Worm (Caenorhabditis elegans) whole organism, mixed stage, embryonic: ENCODE measurements around the gene unc-71.

Source experiments
- M03D4.4 ChIP-seq: sonication (generic microtip); optimal IDR thresholded peaks from 2 replicates; lab custom pipeline; 2017; ENCODE audit warnings: mild to moderate bottlenecking, missing genetic modification characterization, missing compliant biosample characterization
- bed-3 ChIP-seq: fragments of 200-800 bp; sonication (Bioruptor generic); optimal IDR thresholded peaks from 3 replicates; lab custom pipeline; 2018; ENCODE audit warnings: mild to moderate bottlenecking, missing genetic modification characterization, moderate library complexity, missing compliant biosample characterization
- blmp-1 ChIP-seq: fragments of 150-350 bp; optimal IDR thresholded peaks from 2 replicates; lab custom pipeline; 2014; ENCODE audit warnings: missing biosample characterization, missing genetic modification characterization
- ceh-39 ChIP-seq: fragments of 150-350 bp; optimal IDR thresholded peaks from 2 replicates; lab custom pipeline; 2014; ENCODE audit warnings: missing biosample characterization, missing genetic modification characterization
- ceh-43 ChIP-seq: fragments of 200-800 bp; sonication (Bioruptor generic); optimal IDR thresholded peaks from 2 replicates; lab custom pipeline; 2018; ENCODE audit warnings: mild to moderate bottlenecking, missing genetic modification characterization, moderate library complexity, missing compliant biosample characterization
- ceh-83 ChIP-seq: fragments of 200-800 bp; sonication (Bioruptor generic); optimal IDR thresholded peaks from 2 replicates; lab custom pipeline; 2018; ENCODE audit warnings: mild to moderate bottlenecking, missing genetic modification characterization, missing compliant biosample characterization
- ces-1 ChIP-seq: fragments of 150-350 bp; optimal IDR thresholded peaks from 2 replicates; lab custom pipeline; 2014; ENCODE audit warnings: missing biosample characterization, missing genetic modification reagents, missing genetic modification characterization
- cnd-1 ChIP-seq: fragments of 200-800 bp; sonication (Bioruptor generic); optimal IDR thresholded peaks from 2 replicates; lab custom pipeline; 2018; ENCODE audit warnings: mild to moderate bottlenecking, missing genetic modification characterization, missing compliant biosample characterization
- drap-1 ChIP-seq: fragments of 200-800 bp; sonication (Bioruptor generic); optimal IDR thresholded peaks from 3 replicates; lab custom pipeline; 2018; ENCODE audit warnings: mild to moderate bottlenecking, missing genetic modification characterization, missing compliant biosample characterization
- elt-1 ChIP-seq: sonication (generic microtip); optimal IDR thresholded peaks from 2 replicates; lab custom pipeline; 2017; ENCODE audit warnings: missing genetic modification characterization, mild to moderate bottlenecking, missing compliant biosample characterization, antibody characterized with exemption, moderate library complexity, borderline replicate concordance; ENCODE audit not compliant: insufficient read depth
- elt-3 ChIP-seq: fragments of 150-350 bp; optimal IDR thresholded peaks from 2 replicates; lab custom pipeline; 2014; ENCODE audit warnings: missing biosample characterization, missing genetic modification characterization
- flh-1 ChIP-seq: fragments of 200-800 bp; sonication (Bioruptor generic); optimal IDR thresholded peaks from 2 replicates; lab custom pipeline; 2018; ENCODE audit warnings: mild to moderate bottlenecking, missing genetic modification characterization, moderate library complexity, missing compliant biosample characterization
- ham-2 ChIP-seq: fragments of 200-800 bp; sonication (Bioruptor generic); optimal IDR thresholded peaks from 2 replicates; lab custom pipeline; 2018; ENCODE audit warnings: mild to moderate bottlenecking, missing genetic modification characterization, missing compliant biosample characterization
- hlh-1 ChIP-seq: fragments of 150-350 bp; optimal IDR thresholded peaks from 2 replicates; lab custom pipeline; 2014; ENCODE audit warnings: missing biosample characterization, missing genetic modification reagents, missing genetic modification characterization
- lin-13 ChIP-seq: fragments of 150-350 bp; optimal IDR thresholded peaks from 2 replicates; lab custom pipeline; 2014; ENCODE audit warnings: missing biosample characterization, missing genetic modification characterization
- lin-32 ChIP-seq: fragments of 200-800 bp; sonication (Bioruptor generic); optimal IDR thresholded peaks from 2 replicates; lab custom pipeline; 2018; ENCODE audit warnings: mild to moderate bottlenecking, missing genetic modification characterization, missing compliant biosample characterization
- lsy-2 ChIP-seq: fragments of 150-350 bp; optimal IDR thresholded peaks from 2 replicates; lab custom pipeline; 2014; ENCODE audit warnings: missing biosample characterization, missing genetic modification characterization
- mab-5 ChIP-seq: fragments of 150-350 bp; optimal IDR thresholded peaks from 2 replicates; lab custom pipeline; 2014; ENCODE audit warnings: missing biosample characterization, missing genetic modification characterization
- mep-1 ChIP-seq: fragments of 150-350 bp; optimal IDR thresholded peaks from 2 replicates; lab custom pipeline; 2017; ENCODE audit warnings: missing biosample characterization, missing genetic modification reagents, missing genetic modification characterization, inconsistent platforms
- nhr-12 ChIP-seq: fragments of 150-350 bp; optimal IDR thresholded peaks from 2 replicates; lab custom pipeline; 2014; ENCODE audit warnings: missing biosample characterization, missing genetic modification characterization
- nhr-237 ChIP-seq: fragments of 150-350 bp; optimal IDR thresholded peaks from 2 replicates; lab custom pipeline; 2014; ENCODE audit warnings: missing biosample characterization, missing genetic modification characterization
- nhr-28 ChIP-seq: fragments of 150-350 bp; optimal IDR thresholded peaks from 2 replicates; lab custom pipeline; 2014; ENCODE audit warnings: missing biosample characterization, missing genetic modification characterization
- pha-4 ChIP-seq: fragments of 150-350 bp; optimal IDR thresholded peaks from 2 replicates; lab custom pipeline; 2018; ENCODE audit warnings: missing biosample characterization, missing genetic modification reagents, missing genetic modification characterization
- sem-2 ChIP-seq: fragments of 200-800 bp; sonication (Bioruptor generic); optimal IDR thresholded peaks from 2 replicates; lab custom pipeline; 2018; ENCODE audit warnings: mild to moderate bottlenecking, missing genetic modification characterization, missing compliant biosample characterization
- snpc-4 ChIP-seq: fragments of 150-350 bp; optimal IDR thresholded peaks from 2 replicates; lab custom pipeline; 2014; ENCODE audit warnings: missing biosample characterization, missing genetic modification characterization
- sptf-1 ChIP-seq: sonication (generic microtip); optimal IDR thresholded peaks from 2 replicates; lab custom pipeline; 2017; ENCODE audit warnings: mild to moderate bottlenecking, missing genetic modification characterization, moderate library complexity, missing compliant biosample characterization
- tbx-8 ChIP-seq: fragments of 200-800 bp; sonication (Bioruptor generic); optimal IDR thresholded peaks from 2 replicates; lab custom pipeline; 2018; ENCODE audit warnings: mild to moderate bottlenecking, missing genetic modification characterization, moderate library complexity, missing compliant biosample characterization
- unc-120 ChIP-seq: sonication (generic microtip); optimal IDR thresholded peaks from 2 replicates; lab custom pipeline; 2017; ENCODE audit warnings: missing genetic modification characterization, missing compliant biosample characterization; ENCODE audit not compliant: poor library complexity, severe bottlenecking
- unc-39 ChIP-seq: fragments of 150-350 bp; optimal IDR thresholded peaks from 2 replicates; lab custom pipeline; 2014; ENCODE audit warnings: missing biosample characterization, missing genetic modification characterization
- zip-8 ChIP-seq: fragments of 150-350 bp; optimal IDR thresholded peaks from 2 replicates; lab custom pipeline; 2014; ENCODE audit warnings: missing biosample characterization, missing genetic modification characterization
- ztf-11 ChIP-seq: fragments of 150-350 bp; optimal IDR thresholded peaks from 2 replicates; lab custom pipeline; 2014; ENCODE audit warnings: missing biosample characterization, missing genetic modification characterization

unc-71 gene

DNA sequence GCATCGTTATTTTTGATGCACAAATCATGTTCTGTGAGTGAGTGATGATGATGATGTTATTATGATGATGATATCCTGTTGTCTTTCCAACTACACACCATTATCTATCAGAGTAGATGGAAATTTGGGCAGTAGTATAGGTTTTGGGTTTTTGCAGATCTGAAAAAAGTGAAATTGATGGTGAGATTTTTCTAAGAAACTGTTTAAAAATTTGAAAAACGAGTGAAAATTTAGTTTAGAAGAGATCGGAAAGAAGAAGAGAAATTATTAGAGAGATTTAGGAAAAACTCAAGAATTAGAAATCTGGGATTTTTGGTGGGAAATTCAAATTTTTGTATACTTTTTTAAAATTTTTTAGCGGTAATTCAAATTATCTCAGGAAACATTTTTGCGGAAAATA lies at the start of gene unc-71, which contains the start of gene Y37D8A.29:
unc-71 (minus strand) TSS at position 159 of the 400 bp plus-strand sequence.
Y37D8A.29 (minus strand) TSS at position 101 of the 400 bp plus-strand sequence.
- TF ChIP-seq sptf-1 (tag; lab: Kevin White, UChicago) (no peak), pha-4 (no peak), elt-1 (tag; lab: Kevin White, UChicago) (no peak), cnd-1 (tag; lab: Kevin White, UChicago) (no peak), tbx-8 (no peak), flh-1 (GFP tag; lab: Kevin White, UChicago) (no peak), unc-120 (tag; lab: Kevin White, UChicago) (no peak), M03D4.4 (tag; lab: Kevin White, UChicago) (no peak), nhr-28 (tag; lab: Kevin White, UChicago) (no peak), drap-1 (GFP tag; lab: Kevin White, UChicago) (no peak), lin-32 (no peak), mab-5 (tag; lab: Kevin White, UChicago) (no peak)

DNA sequence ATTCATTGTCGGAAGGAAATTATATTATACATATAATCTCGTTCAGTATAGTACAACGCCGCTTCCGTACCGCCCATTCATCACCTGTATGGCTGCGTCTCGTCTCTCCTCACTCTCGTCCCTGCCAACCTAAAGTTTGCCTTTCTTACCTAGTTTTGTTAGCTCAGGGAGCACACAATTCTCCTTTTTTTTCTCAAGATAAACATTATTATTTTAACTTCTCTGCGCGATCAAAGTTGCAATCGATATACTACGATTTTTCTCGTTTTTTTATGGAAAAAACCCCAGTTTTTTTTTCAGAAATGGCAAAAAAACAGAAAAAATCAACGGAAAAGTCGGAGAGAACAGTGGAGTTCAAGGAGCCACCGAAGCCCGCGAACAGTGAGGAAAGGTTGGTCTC lies 42.9 kb upstream of the unc-71 start, which contains the start of gene epg-3:
epg-3 (plus strand) TSS at position 301 of the 400 bp plus-strand sequence.
- TF ChIP-seq ceh-43 (GFP tag; lab: Kevin White, UChicago) = no peak
- TF ChIP-seq ceh-83 = no peak
- no peak for TF ChIP-seq zip-8
- TF ChIP-seq tbx-8 = no peak
- TF ChIP-seq mab-5 (tag; lab: Kevin White, UChicago) = no peak
- TF ChIP-seq ham-2 = no peak
- TF ChIP-seq pha-4 = no peak
- TF ChIP-seq M03D4.4 (tag; lab: Kevin White, UChicago) = no peak
- TF ChIP-seq ceh-39 (tag; lab: Kevin White, UChicago) = no peak
- TF ChIP-seq mep-1 (tag; lab: Kevin White, UChicago) = no peak
- TF ChIP-seq unc-120 (tag; lab: Kevin White, UChicago) = no peak
- TF ChIP-seq nhr-12 = no peak

DNA sequence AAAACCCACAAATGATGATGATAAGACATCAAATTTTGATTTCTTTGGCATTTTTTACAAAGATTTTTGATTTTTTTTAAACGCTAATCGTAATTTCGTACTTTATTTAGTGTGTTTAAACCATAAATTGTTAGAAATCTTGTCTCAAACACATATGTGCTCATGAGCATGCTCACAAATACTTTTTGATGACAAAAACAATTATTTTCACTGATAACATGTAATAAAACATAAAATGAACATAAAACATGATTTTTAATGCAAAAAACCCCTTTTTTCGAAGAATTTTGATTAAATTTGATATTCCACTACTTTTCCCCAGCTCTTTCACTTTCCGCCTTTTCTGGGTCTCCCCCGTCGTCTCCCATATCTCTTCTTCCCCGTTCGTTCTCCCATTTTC lies 41.2 kb upstream of the unc-71 start:
- TF ChIP-seq lin-13 (tag; lab: Kevin White, UChicago) = no peak
- no peak for TF ChIP-seq pha-4
- TF ChIP-seq nhr-28 (tag; lab: Kevin White, UChicago) = no peak
- TF ChIP-seq elt-3 = no peak
- TF ChIP-seq ces-1 (GFP tag; lab: Kevin White, UChicago) = no peak
- TF ChIP-seq sptf-1 (tag; lab: Kevin White, UChicago) = no peak
- no peak for TF ChIP-seq sem-2 (GFP tag; lab: Kevin White, UChicago)
- TF ChIP-seq bed-3 (GFP tag; lab: Kevin White, UChicago) = no peak
- TF ChIP-seq unc-39 = no peak
- TF ChIP-seq zip-8 = no peak
- no peak for TF ChIP-seq lsy-2
- TF ChIP-seq hlh-1 = no peak
- TF ChIP-seq snpc-4 (tag; lab: Kevin White, UChicago) = no peak

DNA sequence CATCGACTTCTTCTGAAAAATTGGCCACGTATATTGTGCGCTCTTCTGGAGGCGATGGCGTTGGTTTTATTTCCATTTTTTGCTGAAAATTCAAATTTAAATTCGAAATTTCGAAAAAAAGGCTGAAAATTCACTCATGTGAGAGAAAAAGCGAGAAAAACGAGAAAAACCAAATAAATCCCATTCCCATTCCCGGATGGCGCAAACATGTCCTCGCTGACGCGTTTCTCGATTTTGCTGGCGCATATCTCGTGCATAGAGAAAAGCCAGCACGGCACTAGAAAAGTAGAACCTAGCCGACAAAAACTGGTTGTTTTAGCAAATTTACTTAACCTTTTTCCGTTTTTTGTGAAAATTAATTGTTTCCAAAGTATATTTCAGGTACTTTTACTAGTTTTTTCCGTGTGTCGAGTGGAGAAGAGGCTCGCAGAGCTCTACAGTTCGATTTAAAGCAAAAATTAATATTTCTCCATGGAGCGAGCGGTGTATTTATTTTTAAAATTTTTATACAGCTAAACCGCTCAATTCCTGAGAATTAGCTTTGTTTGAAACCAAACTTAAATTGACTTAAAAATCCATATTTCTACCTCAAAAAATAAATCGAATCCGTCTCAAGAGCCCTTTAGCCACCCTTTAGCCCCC lies 40.4 kb upstream of the unc-71 start, which contains the start of gene rbm-7:
rbm-7 (minus strand) TSS at position 82 of the 642 bp plus-strand sequence.
- TF ChIP-seq unc-120 (tag; lab: Kevin White, UChicago) (peak; percentile 77), M03D4.4 (tag; lab: Kevin White, UChicago) (no peak), lin-13 (tag; lab: Kevin White, UChicago) (peak; percentile 79), nhr-237 (peak; percentile 19), mep-1 (tag; lab: Kevin White, UChicago) (peak; percentile 79), lsy-2 (peak; percentile 53), pha-4 (peak; percentile 42), elt-3 (no peak), sptf-1 (tag; lab: Kevin White, UChicago) (peak; percentile 15)
- TF ChIP-seq, all 35 proteins: peak for 7

DNA sequence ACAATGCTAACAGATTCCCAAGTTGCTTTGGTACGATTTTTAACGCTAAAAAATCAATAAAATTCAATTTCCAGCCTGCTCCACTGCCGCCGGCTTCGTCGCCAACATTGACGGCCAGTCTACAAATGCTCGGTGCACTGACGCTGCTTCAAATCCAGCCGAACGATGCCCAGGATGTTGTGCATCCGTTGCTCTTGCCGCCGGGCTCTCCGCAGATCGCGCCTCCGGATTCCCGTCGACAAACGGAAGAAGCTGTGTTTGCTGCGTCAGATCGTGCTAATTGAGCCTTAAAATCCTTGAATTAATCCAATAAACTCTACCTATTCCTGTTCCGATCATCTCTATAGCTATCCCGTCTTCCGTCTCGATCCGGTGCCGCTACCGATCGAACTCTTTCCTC lies 39.6 kb upstream of the unc-71 start:
- TF ChIP-seq blmp-1 = no peak
- TF ChIP-seq flh-1 (GFP tag; lab: Kevin White, UChicago) = no peak
- no peak for TF ChIP-seq nhr-28 (tag; lab: Kevin White, UChicago)
- TF ChIP-seq cnd-1 (tag; lab: Kevin White, UChicago) = no peak
- no peak for TF ChIP-seq lin-32
- TF ChIP-seq mab-5 (tag; lab: Kevin White, UChicago) = no peak
- TF ChIP-seq elt-3 = no peak
- TF ChIP-seq ztf-11 = no peak
- no peak for TF ChIP-seq drap-1 (GFP tag; lab: Kevin White, UChicago)
- TF ChIP-seq ceh-43 (GFP tag; lab: Kevin White, UChicago) = no peak
- TF ChIP-seq nhr-12 = no peak
- TF ChIP-seq ces-1 (GFP tag; lab: Kevin White, UChicago) = no peak
- TF ChIP-seq elt-1 (tag; lab: Kevin White, UChicago) = no peak
- TF ChIP-seq sptf-1 (tag; lab: Kevin White, UChicago) = no peak
- TF ChIP-seq, all 35 proteins: peak for 0
